Fruit fly (Drosophila melanogaster) whole organism, prepupa: Measurements from ENCODE around the gene GstD2.

Source experiments
- CG10631 ChIP-seq: fragments of 200-800 bp; sonication (Bioruptor generic); optimal IDR thresholded peaks from 2 replicates; lab custom pipeline; 2016; ENCODE audit warnings: missing biosample characterization, missing genetic modification characterization
- CG10669 ChIP-seq: fragments of 200-800 bp; sonication (Bioruptor generic); optimal IDR thresholded peaks from 3 replicates; lab custom pipeline; 2018; ENCODE audit warnings: missing biosample characterization, mild to moderate bottlenecking, missing genetic modification characterization, moderate library complexity
- CG11762 ChIP-seq: fragments of 200-800 bp; sonication (Bioruptor generic); optimal IDR thresholded peaks from 3 replicates; lab custom pipeline; 2016; ENCODE audit warnings: missing biosample characterization, missing genetic modification characterization; ENCODE audit not compliant: insufficient read depth
- CG11902 ChIP-seq: fragments of 200-800 bp; sonication (Bioruptor generic); optimal IDR thresholded peaks from 3 replicates; lab custom pipeline; 2016; ENCODE audit warnings: missing biosample characterization, missing genetic modification characterization
- CG1621 ChIP-seq: fragments of 200-800 bp; sonication (Bioruptor generic); optimal IDR thresholded peaks from 3 replicates; lab custom pipeline; 2018; ENCODE audit warnings: missing biosample characterization, mild to moderate bottlenecking, missing genetic modification characterization
- CG16779 ChIP-seq: fragments of 200-800 bp; sonication (Bioruptor generic); optimal IDR thresholded peaks from 3 replicates; lab custom pipeline; 2017; ENCODE audit warnings: missing biosample characterization, mild to moderate bottlenecking, missing genetic modification characterization
- CG3032 ChIP-seq: fragments of 200-800 bp; optimal IDR thresholded peaks from 2 replicates; lab custom pipeline; 2019; ENCODE audit warnings: missing biosample characterization, mild to moderate bottlenecking, missing genetic modification characterization, moderate library complexity
- CG34406 ChIP-seq: fragments of 200-800 bp; sonication (Bioruptor generic); optimal IDR thresholded peaks from 3 replicates; lab custom pipeline; 2016; ENCODE audit warnings: missing biosample characterization, missing genetic modification characterization
- CG3919 ChIP-seq: fragments of 200-800 bp; sonication (Bioruptor generic); optimal IDR thresholded peaks from 3 replicates; lab custom pipeline; 2016; ENCODE audit warnings: missing biosample characterization, missing genetic modification characterization
- CG4318 ChIP-seq: fragments of 200-800 bp; sonication (Bioruptor generic); optimal IDR thresholded peaks from 3 replicates; lab custom pipeline; 2017; ENCODE audit warnings: missing biosample characterization, mild to moderate bottlenecking, missing genetic modification characterization
- CG6163 ChIP-seq: fragments of 200-800 bp; sonication (Bioruptor generic); IDR thresholded peaks from 3 replicates; pipeline ENCODE4 v1.3.6; 2022; ENCODE audit warnings: missing biosample characterization, missing genetic modification characterization
- CG6792 ChIP-seq: fragments of 200-800 bp; sonication (Bioruptor generic); optimal IDR thresholded peaks from 3 replicates; lab custom pipeline; 2016; ENCODE audit warnings: missing biosample characterization, missing genetic modification characterization
- CG6808 ChIP-seq: fragments of 200-800 bp; sonication (Bioruptor generic); optimal IDR thresholded peaks from 3 replicates; lab custom pipeline; 2017; ENCODE audit warnings: missing biosample characterization, missing genetic modification characterization, mild to moderate bottlenecking, moderate library complexity, missing genetic modification reagents
- CG6854 ChIP-seq: fragments of 200-800 bp; sonication (Bioruptor generic); optimal IDR thresholded peaks from 2 replicates; lab custom pipeline; 2017; ENCODE audit warnings: missing biosample characterization, mild to moderate bottlenecking, missing genetic modification characterization
- CG7368 ChIP-seq: fragments of 200-800 bp; sonication (Bioruptor generic); optimal IDR thresholded peaks from 3 replicates; lab custom pipeline; 2016; ENCODE audit warnings: missing biosample characterization, missing genetic modification characterization
- CG8119 ChIP-seq: fragments of 200-800 bp; sonication (Bioruptor generic); IDR thresholded peaks from 3 replicates; pipeline ENCODE4 v1.3.6; 2022; ENCODE audit warnings: missing biosample characterization, missing genetic modification characterization
- CG8319 ChIP-seq: fragments of 200-800 bp; sonication (Bioruptor generic); optimal IDR thresholded peaks from 3 replicates; lab custom pipeline; 2016; ENCODE audit warnings: missing biosample characterization, missing genetic modification characterization
- Eip75B ChIP-seq: fragments of 200-800 bp; sonication (Bioruptor generic); optimal IDR thresholded peaks from 3 replicates; lab custom pipeline; 2016; ENCODE audit warnings: missing biosample characterization, missing genetic modification characterization
- Eip78C ChIP-seq: fragments of 200-800 bp; sonication (Bioruptor generic); peaks from one replicate; lab custom pipeline; 2016; ENCODE audit warnings: missing biosample characterization, missing genetic modification characterization
- Ets21C ChIP-seq: fragments of 200-800 bp; sonication (Bioruptor generic); optimal IDR thresholded peaks from 3 replicates; lab custom pipeline; 2016; ENCODE audit warnings: missing biosample characterization, missing genetic modification characterization
- Ets96B ChIP-seq: fragments of 200-800 bp; optimal IDR thresholded peaks from 2 replicates; lab custom pipeline; 2019; ENCODE audit warnings: missing biosample characterization, mild to moderate bottlenecking, missing genetic modification characterization, moderate library complexity
- Gug ChIP-seq: fragments of 200-800 bp; sonication (Bioruptor generic); IDR thresholded peaks from 2 replicates; pipeline ENCODE4 v1.3.6; 2022; ENCODE audit warnings: missing biosample characterization, missing genetic modification characterization
- Hr38 ChIP-seq: sonication (Bioruptor generic); optimal IDR thresholded peaks from 2 replicates; lab custom pipeline; 2016; ENCODE audit warnings: missing biosample characterization, missing genetic modification characterization
- Hr39 ChIP-seq: fragments of 200-800 bp; sonication (Bioruptor generic); optimal IDR thresholded peaks from 2 replicates; lab custom pipeline; 2016; ENCODE audit warnings: missing biosample characterization, missing genetic modification characterization
- Hr4 ChIP-seq: fragments of 200-800 bp; sonication (Bioruptor generic); optimal IDR thresholded peaks from 3 replicates; lab custom pipeline; 2016; ENCODE audit warnings: missing biosample characterization, missing genetic modification characterization
- Lpt ChIP-seq: fragments of 200-800 bp; sonication (Bioruptor generic); optimal IDR thresholded peaks from 3 replicates; lab custom pipeline; 2016; ENCODE audit warnings: missing biosample characterization, missing genetic modification characterization
- Met ChIP-seq: fragments of 200-800 bp; sonication (Bioruptor generic); optimal IDR thresholded peaks from 3 replicates; lab custom pipeline; 2016; ENCODE audit warnings: missing biosample characterization, missing genetic modification characterization
- Smox ChIP-seq: fragments of 200-800 bp; sonication (Bioruptor generic); optimal IDR thresholded peaks from 3 replicates; lab custom pipeline; 2016; ENCODE audit warnings: missing biosample characterization, missing genetic modification characterization
- Sox102F ChIP-seq: fragments of 200-800 bp; sonication (Bioruptor generic); optimal IDR thresholded peaks from 2 replicates; lab custom pipeline; 2016; ENCODE audit warnings: missing biosample characterization, mild to moderate bottlenecking, missing genetic modification characterization
- Sox14 ChIP-seq: fragments of 200-800 bp; sonication (Bioruptor generic); optimal IDR thresholded peaks from 3 replicates; lab custom pipeline; 2016; ENCODE audit warnings: missing biosample characterization, missing genetic modification characterization
- Sox15 ChIP-seq: fragments of 200-800 bp; sonication (Bioruptor generic); optimal IDR thresholded peaks from 3 replicates; lab custom pipeline; 2016; ENCODE audit warnings: missing biosample characterization, missing genetic modification characterization
- acj6 ChIP-seq: fragments of 200-800 bp; sonication (Bioruptor generic); optimal IDR thresholded peaks from 3 replicates; lab custom pipeline; 2016; ENCODE audit warnings: missing biosample characterization, missing genetic modification characterization
- cyc ChIP-seq: fragments of 200-800 bp; sonication (Bioruptor generic); optimal IDR thresholded peaks from 3 replicates; lab custom pipeline; 2016; ENCODE audit warnings: missing biosample characterization, missing genetic modification characterization
- dac ChIP-seq: fragments of 200-800 bp; sonication (Bioruptor generic); optimal IDR thresholded peaks from 2 replicates; lab custom pipeline; 2017; ENCODE audit warnings: missing biosample characterization, mild to moderate bottlenecking, missing genetic modification characterization
- eg ChIP-seq: fragments of 200-800 bp; sonication (Bioruptor generic); IDR thresholded peaks from 3 replicates; pipeline ENCODE4 v1.3.6; 2022; ENCODE audit warnings: missing biosample characterization, missing genetic modification characterization
- esn ChIP-seq: fragments of 200-800 bp; sonication (Bioruptor generic); optimal IDR thresholded peaks from 2 replicates; lab custom pipeline; 2016; ENCODE audit warnings: missing biosample characterization, mild to moderate bottlenecking, missing genetic modification characterization, moderate library complexity
- fd59A ChIP-seq: fragments of 200-800 bp; sonication (Bioruptor generic); optimal IDR thresholded peaks from 2 replicates; lab custom pipeline; 2017; ENCODE audit warnings: missing biosample characterization, mild to moderate bottlenecking, missing genetic modification characterization, missing genetic modification reagents
- net ChIP-seq: fragments of 200-800 bp; sonication (Bioruptor generic); optimal IDR thresholded peaks from 3 replicates; lab custom pipeline; 2016; ENCODE audit warnings: missing biosample characterization, missing genetic modification characterization
- pdm3 ChIP-seq: fragments of 200-800 bp; sonication (Bioruptor generic); optimal IDR thresholded peaks from 3 replicates; lab custom pipeline; 2016; ENCODE audit warnings: missing biosample characterization, missing genetic modification characterization
- salr ChIP-seq, 2 experiments: fragments of 200-800 bp; sonication (Bioruptor generic); optimal IDR thresholded peaks; 3 replicates each; lab custom pipeline; 2016 to 2018; ENCODE audit warnings: missing biosample characterization in 2 of 2, missing genetic modification characterization in 2 of 2, mild to moderate bottlenecking in 1 of 2
- svp ChIP-seq: fragments of 200-800 bp; sonication (Bioruptor generic); peaks from one replicate; lab custom pipeline; 2016; ENCODE audit warnings: missing biosample characterization, missing genetic modification characterization
- vri ChIP-seq: fragments of 200-800 bp; sonication (Bioruptor generic); optimal IDR thresholded peaks from 3 replicates; lab custom pipeline; 2016; ENCODE audit warnings: missing biosample characterization, mild to moderate bottlenecking, missing genetic modification characterization

The GstD2 gene

DNA sequence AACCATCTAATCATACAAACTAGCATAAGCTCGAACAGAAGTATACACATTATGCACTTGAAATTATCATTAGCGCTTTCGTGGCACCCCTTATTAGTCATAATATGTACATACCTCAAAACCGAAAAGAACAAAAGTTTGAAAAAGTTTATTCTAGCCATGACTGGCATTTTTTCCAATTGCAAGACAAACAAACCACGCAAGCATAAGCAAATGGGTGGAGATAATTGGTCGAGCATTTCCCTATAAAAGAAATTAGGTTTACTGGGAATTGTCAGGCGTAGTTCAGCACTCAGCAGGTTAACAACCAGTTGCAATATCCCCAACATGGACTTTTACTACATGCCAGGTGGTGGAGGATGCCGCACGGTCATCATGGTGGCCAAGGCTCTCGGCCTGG is at the start of gene GstD2:
Gene GstD2, plus strand, starts transcription at position 301 of the 400 bp plus-strand sequence.
- peak; percentile 7 for TF ChIP-seq Eip78C
- no peak for TF ChIP-seq CG8319 (GFP tag; lab: Kevin White, UChicago)

DNA sequence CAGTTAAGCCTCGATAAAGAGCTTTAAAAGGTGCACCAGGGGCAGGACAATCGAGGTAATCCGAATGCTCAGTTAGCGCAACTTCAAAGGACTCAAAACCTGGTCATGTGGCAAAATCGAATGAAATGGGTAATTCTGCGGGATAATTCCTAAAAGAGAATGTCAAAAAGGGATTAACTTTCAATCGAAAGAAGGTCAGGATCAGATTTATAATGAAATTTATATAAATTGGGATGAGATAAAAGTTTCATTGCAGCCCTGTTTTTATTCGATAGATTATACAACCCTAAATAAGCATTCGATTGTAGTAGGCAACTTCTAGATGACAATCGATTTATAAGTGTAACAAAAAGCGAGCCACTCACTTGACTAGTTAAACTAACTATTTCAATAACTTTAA is 48.5 kb upstream of the GstD2 start, which contains the start of gene CG10013:
Gene CG10013, plus strand, starts transcription at position 301 of the 400 bp plus-strand sequence.
- TF ChIP-seq CG16779 (no peak), CG6854 (GFP tag; lab: Kevin White, UChicago) (no peak), Ets96B (tag; lab: Kevin White, UChicago) (no peak), CG6792 (no peak), Met (GFP tag; lab: Kevin White, UChicago) (no peak), fd59A (GFP tag; lab: Kevin White, UChicago) (no peak), CG7368 (GFP tag; lab: Kevin White, UChicago) (no peak), Sox102F (no peak), CG6163 (GFP tag; lab: Robert Waterston, UW) (no peak), Smox (no peak), eg (no peak), esn (GFP tag; lab: Kevin White, UChicago) (no peak), Hr4 (GFP tag; lab: Kevin White, UChicago) (no peak), CG10669 (no peak), Sox15 (no peak), CG34406 (GFP tag; lab: Kevin White, UChicago) (no peak), dac (GFP tag; lab: Kevin White, UChicago) (no peak), Sox14 (GFP tag; lab: Kevin White, UChicago) (no peak), cyc (GFP tag; lab: Kevin White, UChicago) (no peak), net (GFP tag; lab: Kevin White, UChicago) (no peak)
- TF ChIP-seq, all 60 proteins: peak for 0

DNA sequence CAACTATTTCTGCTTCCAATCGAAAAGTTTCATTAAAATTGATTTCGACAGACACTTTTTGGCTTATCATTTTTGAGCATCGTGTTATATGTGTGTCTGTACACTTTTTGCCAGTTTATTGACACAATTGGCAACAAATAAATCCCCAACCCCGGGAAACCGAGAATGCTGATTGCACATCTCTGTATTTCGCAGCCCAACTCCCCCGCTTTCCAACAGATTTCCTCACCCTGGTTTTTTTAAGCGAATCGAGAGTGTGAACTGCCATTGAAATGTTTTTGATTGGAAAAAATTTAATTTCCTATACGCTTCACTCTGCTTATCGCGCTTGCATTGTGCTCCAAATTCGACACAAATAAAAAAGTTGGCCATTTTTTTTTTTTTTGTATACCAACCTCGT is 44.9 kb upstream of the GstD2 start:
- TF ChIP-seq dac (GFP tag; lab: Kevin White, UChicago) = no peak
- TF ChIP-seq svp (GFP tag; lab: Kevin White, UChicago) = peak; percentile 82

DNA sequence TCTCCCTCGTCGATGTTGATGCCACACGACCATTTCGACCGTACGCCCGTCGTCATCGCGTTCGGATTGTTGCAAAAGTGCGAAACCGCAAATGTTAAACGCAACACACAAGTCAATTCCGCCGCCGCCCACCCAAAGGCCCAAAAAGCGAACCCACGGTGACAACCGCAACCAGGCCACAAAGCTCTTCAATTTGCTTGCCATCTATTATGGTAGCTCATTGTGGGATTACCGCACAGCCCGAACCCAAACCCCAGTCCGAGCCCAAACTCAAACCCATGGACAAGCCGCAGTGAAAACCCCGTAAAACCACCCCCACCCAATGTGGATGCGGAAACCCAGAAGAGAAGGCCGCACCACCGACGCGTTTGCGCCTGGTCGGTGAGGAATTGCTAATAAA is 41.9 kb upstream of the GstD2 start:
- TF ChIP-seq CG8119 (GFP tag; lab: Robert Waterston, UW) = no peak
- TF ChIP-seq CG16779 = no peak
- TF ChIP-seq Met (GFP tag; lab: Kevin White, UChicago) = no peak
- no peak for TF ChIP-seq Hr38 (GFP tag; lab: Kevin White, UChicago)
- no peak for TF ChIP-seq CG7368 (GFP tag; lab: Kevin White, UChicago)
- no peak for TF ChIP-seq CG10631 (GFP tag; lab: Kevin White, UChicago)
- TF ChIP-seq Gug (GFP tag; lab: Robert Waterston, UW) = no peak
- TF ChIP-seq acj6 (GFP tag; lab: Kevin White, UChicago) = no peak
- TF ChIP-seq salr (GFP tag; optimal IDR thresholded peaks at IDR 0.05; lab: Kevin White, UChicago) = no peak
- no peak for TF ChIP-seq Hr39 (GFP tag; lab: Kevin White, UChicago)
- TF ChIP-seq Sox14 (GFP tag; lab: Kevin White, UChicago) = no peak

DNA sequence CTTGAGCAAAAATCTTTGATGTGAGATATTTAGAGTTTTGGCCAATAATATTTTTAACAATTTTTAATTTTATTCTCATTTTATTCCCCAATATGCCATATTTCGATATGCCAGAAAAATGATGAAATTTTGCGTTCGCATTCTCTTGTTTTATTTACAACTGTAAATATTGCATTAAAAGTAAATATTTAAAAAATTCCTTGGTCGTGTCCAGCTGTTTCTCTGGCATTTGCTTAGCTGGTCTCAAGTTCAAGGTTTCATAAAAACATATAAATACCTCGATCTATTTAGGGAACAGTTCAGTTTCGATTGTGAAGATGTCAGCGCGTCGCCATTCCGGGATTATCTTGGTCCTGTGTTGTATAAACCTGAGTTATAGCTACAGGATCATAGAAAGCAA is 30.4 kb upstream of the GstD2 start, which contains the start of gene Sgsf:
Gene Sgsf, plus strand, starts transcription at position 301 of the 400 bp plus-strand sequence.
- TF ChIP-seq vri (GFP tag; lab: Kevin White, UChicago) (peak; percentile 30), CG11762 (GFP tag; lab: Kevin White, UChicago) (no peak)

DNA sequence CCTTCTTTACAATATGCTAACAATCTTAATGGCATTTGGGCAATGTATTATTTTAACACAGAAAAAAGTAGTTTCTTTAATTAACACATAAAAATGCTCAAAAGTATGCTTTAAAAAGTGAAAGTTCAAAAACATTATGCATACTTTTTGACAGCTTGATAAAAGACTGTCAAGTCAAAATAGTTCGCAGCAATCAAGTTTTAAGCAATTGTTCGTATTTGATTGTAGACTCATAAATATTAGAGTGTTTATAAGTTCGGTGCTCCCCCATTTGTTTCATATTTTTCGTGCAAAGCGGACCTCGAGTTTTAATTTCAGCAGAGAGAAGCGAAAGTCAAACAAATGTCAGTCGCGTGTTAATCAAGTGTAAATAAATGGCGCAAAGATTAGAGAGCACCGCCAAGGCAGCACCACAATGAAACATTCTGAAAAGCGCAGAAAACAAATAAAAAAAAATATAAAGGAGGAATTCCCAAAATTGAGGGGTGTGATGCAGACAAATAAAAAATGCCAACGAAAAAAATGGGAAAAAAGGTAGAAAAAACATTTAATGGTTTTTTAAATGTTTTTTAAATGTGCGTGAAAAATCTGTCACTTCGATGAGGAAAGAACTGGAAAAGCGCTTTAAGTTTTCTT is 26.7 kb upstream of the GstD2 start:
- TF ChIP-seq CG7368 (GFP tag; lab: Kevin White, UChicago) (no peak), Sox14 (GFP tag; lab: Kevin White, UChicago) (no peak), CG34406 (GFP tag; lab: Kevin White, UChicago) (no peak), CG11762 (GFP tag; lab: Kevin White, UChicago) (no peak), Eip75B (GFP tag; lab: Kevin White, UChicago) (no peak), CG6792 (no peak), Lpt (GFP tag; lab: Kevin White, UChicago) (no peak), Sox15 (no peak), Ets21C (peak; percentile 36), CG8319 (GFP tag; lab: Kevin White, UChicago) (no peak), CG3032 (tag; lab: Kevin White, UChicago) (no peak), CG3919 (GFP tag; lab: Kevin White, UChicago) (no peak), CG11902 (GFP tag; lab: Kevin White, UChicago) (no peak), CG4318 (GFP tag; lab: Kevin White, UChicago) (no peak), pdm3 (GFP tag; lab: Kevin White, UChicago) (no peak), CG6808 (GFP tag; lab: Kevin White, UChicago) (no peak), CG1621 (tag; lab: Kevin White, UChicago) (no peak)
